Worm (Caenorhabditis elegans) whole organism, L4 larva: ENCODE data around the gene C28A5.6.

Experiments
- lin-13 ChIP-seq: fragments of 150-350 bp; optimal IDR thresholded peaks from 2 replicates; lab custom pipeline; 2014; ENCODE audit warnings: missing biosample characterization, missing genetic modification reagents, missing genetic modification characterization
- snpc-4 ChIP-seq: fragments of 150-350 bp; optimal IDR thresholded peaks from 2 replicates; lab custom pipeline; 2014; ENCODE audit warnings: missing biosample characterization, missing genetic modification characterization

DNA sequence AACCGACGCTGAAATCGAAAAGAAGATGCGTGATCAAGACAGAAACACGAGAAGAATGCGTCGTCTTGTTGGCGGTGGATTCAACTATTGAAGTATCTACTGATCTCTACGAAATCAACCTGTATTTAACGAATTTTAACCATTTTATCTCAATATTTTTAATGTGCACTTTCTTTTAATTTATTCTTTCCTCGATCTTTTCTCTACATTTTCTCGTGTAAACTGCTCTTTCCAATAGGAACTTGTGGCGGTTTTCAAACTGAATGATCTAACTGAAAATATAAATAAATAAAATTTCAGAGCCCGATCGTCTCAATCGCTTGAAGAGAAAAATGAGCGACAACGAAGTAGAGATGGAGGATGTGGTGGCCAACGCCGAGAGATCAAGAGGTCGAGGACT lies 23.3 kb downstream of the C28A5.6 start, which contains the start of gene rnp-4:
- TF ChIP-seq lin-13 (GFP tag; lab: Kevin White, UChicago) = no peak
- no peak for TF ChIP-seq snpc-4 (tag; lab: Kevin White, UChicago)
